Worm (Caenorhabditis elegans) whole organism, early embryonic: Measurements from ENCODE around the gene B0393.9.

Experiments used
- aly-1 ChIP-seq: sonication (generic microtip); optimal IDR thresholded peaks from 2 replicates; lab custom pipeline; 2016; ENCODE audit warnings: missing genetic modification characterization, missing compliant biosample characterization
- ama-1 ChIP-seq: fragments of 150-350 bp; optimal IDR thresholded peaks from 2 replicates; lab custom pipeline; 2014
- ceh-36 ChIP-seq: sonication (generic microtip); optimal IDR thresholded peaks from 2 replicates; lab custom pipeline; 2016; ENCODE audit warnings: missing genetic modification characterization, inconsistent platforms, missing compliant biosample characterization
- hmbx-1 ChIP-seq: sonication (generic microtip); optimal IDR thresholded peaks from 2 replicates; lab custom pipeline; 2016; ENCODE audit warnings: mild to moderate bottlenecking, missing genetic modification characterization, missing compliant biosample characterization
- hmg-4 ChIP-seq: fragments of 200-800 bp; sonication (Bioruptor generic); optimal IDR thresholded peaks from 2 replicates; lab custom pipeline; 2018; ENCODE audit warnings: mild to moderate bottlenecking, missing genetic modification characterization, missing compliant biosample characterization

DNA sequence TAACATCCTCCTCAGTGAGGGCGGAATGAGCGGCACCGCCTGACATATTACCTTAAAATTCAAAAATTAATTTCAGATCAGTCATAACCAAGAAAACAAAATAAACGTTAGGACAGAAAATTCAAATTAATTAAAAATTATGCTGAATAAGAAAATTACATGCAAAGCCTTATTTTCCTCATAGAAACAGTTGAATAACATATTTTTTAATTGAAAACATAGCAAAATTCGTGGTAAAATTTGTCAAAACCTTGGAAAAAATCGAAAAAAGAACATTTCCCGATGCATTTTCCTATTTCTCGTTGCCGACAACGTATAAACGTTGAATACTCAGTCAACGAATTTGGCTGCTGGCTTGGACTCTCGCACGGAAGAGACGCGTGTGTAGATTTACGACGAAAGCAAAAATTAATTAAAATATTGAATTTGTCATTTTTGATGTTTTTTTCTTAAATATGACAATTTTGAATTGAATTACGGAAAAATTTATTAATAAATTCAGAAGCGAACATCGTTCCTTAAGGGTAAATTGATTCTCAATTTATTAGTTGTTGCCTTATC is 25.9 kb downstream of the B0393.9 start, which contains the start of the genes rps-0 and rbg-3:
- no peak for TF ChIP-seq aly-1
- no peak for TF ChIP-seq ama-1
- no peak for TF ChIP-seq hmbx-1 (tag; lab: Kevin White, UChicago)
- TF ChIP-seq hmg-4 (GFP tag; lab: Kevin White, UChicago): no peak
- no peak for TF ChIP-seq ceh-36 (tag; lab: Kevin White, UChicago)
